Worm (Caenorhabditis elegans) whole organism, L3 larva: ENCODE measurements around the gene affl-2.

Experiments
- R02D3.7 ChIP-seq: fragments of 150-350 bp; optimal IDR thresholded peaks from 2 replicates; lab custom pipeline; 2014; ENCODE audit warnings: missing biosample characterization, missing genetic modification characterization
- aly-2 ChIP-seq: fragments of 150-350 bp; optimal IDR thresholded peaks from 2 replicates; lab custom pipeline; 2014; ENCODE audit warnings: missing biosample characterization, missing genetic modification characterization
- ama-1 ChIP-seq: fragments of 150-350 bp; optimal IDR thresholded peaks from 2 replicates; lab custom pipeline; 2018
- ceh-16 ChIP-seq: sonication (generic microtip); optimal IDR thresholded peaks from 2 replicates; lab custom pipeline; 2017; ENCODE audit warnings: missing biosample characterization, missing genetic modification characterization
- ceh-28 ChIP-seq: fragments of 150-350 bp; optimal IDR thresholded peaks from 2 replicates; lab custom pipeline; 2014; ENCODE audit warnings: missing biosample characterization, missing genetic modification reagents, missing genetic modification characterization
- ceh-82 ChIP-seq: fragments of 150-350 bp; optimal IDR thresholded peaks from 2 replicates; lab custom pipeline; 2014; ENCODE audit warnings: missing biosample characterization, missing genetic modification characterization
- daf-12 ChIP-seq: fragments of 150-350 bp; optimal IDR thresholded peaks from 2 replicates; lab custom pipeline; 2014; ENCODE audit warnings: missing biosample characterization, missing genetic modification reagents, missing genetic modification characterization
- egl-5 ChIP-seq: fragments of 150-350 bp; optimal IDR thresholded peaks from 2 replicates; lab custom pipeline; 2017; ENCODE audit warnings: missing biosample characterization, missing genetic modification reagents, missing genetic modification characterization, inconsistent platforms
- elt-1 ChIP-seq: fragments of 150-350 bp; optimal IDR thresholded peaks from 2 replicates; lab custom pipeline; 2014; ENCODE audit warnings: missing biosample characterization, missing genetic modification characterization
- elt-2 ChIP-seq: sonication (generic microtip); optimal IDR thresholded peaks from 2 replicates; lab custom pipeline; 2016; ENCODE audit warnings: missing genetic modification reagents, mild to moderate bottlenecking, missing genetic modification characterization, missing compliant biosample characterization
- elt-3 ChIP-seq, 3 experiments: fragments of 150-350 bp in 1 of 3; sonication (generic microtip) in 2 of 3; optimal IDR thresholded peaks; 2 replicates in 2 of 3; 4 replicates in 1 of 3; lab custom pipeline; 2014 to 2017; ENCODE audit warnings: missing biosample characterization in 3 of 3, missing genetic modification characterization in 3 of 3
- eor-1 ChIP-seq, 2 experiments: fragments of 150-350 bp; optimal IDR thresholded peaks; 2 replicates each; lab custom pipeline; 2014 to 2018; ENCODE audit warnings: missing biosample characterization in 2 of 2, missing genetic modification characterization in 2 of 2
- fos-1 ChIP-seq: fragments of 150-350 bp; optimal IDR thresholded peaks from 2 replicates; lab custom pipeline; 2014; ENCODE audit warnings: missing biosample characterization, missing genetic modification characterization
- hmg-11 ChIP-seq: sonication (generic microtip); optimal IDR thresholded peaks from 2 replicates; lab custom pipeline; 2016; ENCODE audit warnings: missing genetic modification characterization, missing compliant biosample characterization
- jun-1 ChIP-seq: fragments of 150-350 bp; optimal IDR thresholded peaks from 2 replicates; lab custom pipeline; 2014; ENCODE audit warnings: missing biosample characterization, missing genetic modification reagents, missing genetic modification characterization
- lin-15B ChIP-seq: fragments of 150-350 bp; optimal IDR thresholded peaks from 2 replicates; lab custom pipeline; 2014; ENCODE audit warnings: missing biosample characterization, missing genetic modification characterization
- lin-39 ChIP-seq: fragments of 150-350 bp; optimal IDR thresholded peaks from 2 replicates; lab custom pipeline; 2018; ENCODE audit warnings: missing biosample characterization, missing genetic modification reagents, missing genetic modification characterization
- lsy-12 ChIP-seq: sonication (generic microtip); optimal IDR thresholded peaks from 2 replicates; lab custom pipeline; 2016; ENCODE audit warnings: mild to moderate bottlenecking, missing genetic modification characterization, missing compliant biosample characterization
- mdl-1 ChIP-seq: fragments of 150-350 bp; optimal IDR thresholded peaks from 2 replicates; lab custom pipeline; 2014; ENCODE audit warnings: missing biosample characterization, missing genetic modification characterization
- mml-1 ChIP-seq: fragments of 150-350 bp; sonication (generic microtip); optimal IDR thresholded peaks from 3 replicates; lab custom pipeline; 2014; ENCODE audit warnings: missing biosample characterization, missing genetic modification characterization
- nfya-1 ChIP-seq: sonication (generic microtip); optimal IDR thresholded peaks from 2 replicates; lab custom pipeline; 2017; ENCODE audit warnings: missing genetic modification characterization, mild to moderate bottlenecking, missing compliant biosample characterization, antibody characterized with exemption, moderate library complexity; ENCODE audit not compliant: insufficient read depth
- nhr-11 ChIP-seq: fragments of 150-350 bp; optimal IDR thresholded peaks from 2 replicates; lab custom pipeline; 2014; ENCODE audit warnings: missing biosample characterization, missing genetic modification characterization
- nhr-23 ChIP-seq: fragments of 150-350 bp; optimal IDR thresholded peaks from 2 replicates; lab custom pipeline; 2014; ENCODE audit warnings: missing biosample characterization, missing genetic modification reagents, missing genetic modification characterization
- nhr-237 ChIP-seq: fragments of 150-350 bp; optimal IDR thresholded peaks from 2 replicates; lab custom pipeline; 2014; ENCODE audit warnings: missing biosample characterization, missing genetic modification characterization
- nhr-25 ChIP-seq: sonication (generic microtip); optimal IDR thresholded peaks from 2 replicates; lab custom pipeline; 2017; ENCODE audit warnings: missing biosample characterization, missing genetic modification characterization
- nhr-28 ChIP-seq: fragments of 150-350 bp; optimal IDR thresholded peaks from 2 replicates; lab custom pipeline; 2014; ENCODE audit warnings: missing biosample characterization, missing genetic modification characterization
- nhr-43 ChIP-seq: sonication (generic microtip); optimal IDR thresholded peaks from 2 replicates; lab custom pipeline; 2016; ENCODE audit warnings: mild to moderate bottlenecking, missing genetic modification characterization, missing compliant biosample characterization; ENCODE audit not compliant: poor library complexity, severe bottlenecking
- nhr-67 ChIP-seq: fragments of 150-350 bp; optimal IDR thresholded peaks from 2 replicates; lab custom pipeline; 2014; ENCODE audit warnings: missing biosample characterization, missing genetic modification characterization
- nhr-76 ChIP-seq: fragments of 150-350 bp; sonication (generic microtip); optimal IDR thresholded peaks from 5 replicates; lab custom pipeline; 2014; ENCODE audit warnings: missing biosample characterization, missing genetic modification characterization
- nhr-77 ChIP-seq: fragments of 150-350 bp; optimal IDR thresholded peaks from 2 replicates; lab custom pipeline; 2014; ENCODE audit warnings: missing biosample characterization, missing genetic modification characterization
- pha-4 ChIP-seq: fragments of 150-350 bp; optimal IDR thresholded peaks from 2 replicates; lab custom pipeline; 2014; ENCODE audit warnings: missing biosample characterization, missing genetic modification reagents, missing genetic modification characterization
- pqm-1 ChIP-seq: fragments of 150-350 bp; optimal IDR thresholded peaks from 2 replicates; lab custom pipeline; 2017; ENCODE audit warnings: missing biosample characterization, missing genetic modification characterization, inconsistent platforms
- sea-2 ChIP-seq: fragments of 150-350 bp; sonication (generic microtip); optimal IDR thresholded peaks from 4 replicates; lab custom pipeline; 2014; ENCODE audit warnings: missing biosample characterization, missing genetic modification reagents, missing genetic modification characterization
- skn-1 ChIP-seq: fragments of 150-350 bp; optimal IDR thresholded peaks from 2 replicates; lab custom pipeline; 2014; ENCODE audit warnings: missing biosample characterization, missing genetic modification characterization
- tbx-2 ChIP-seq: sonication (generic microtip); optimal IDR thresholded peaks from 2 replicates; lab custom pipeline; 2016; ENCODE audit warnings: mild to moderate bottlenecking, missing genetic modification characterization, missing compliant biosample characterization
- unc-39 ChIP-seq: sonication (generic microtip); optimal IDR thresholded peaks from 4 replicates; lab custom pipeline; 2017; ENCODE audit warnings: missing biosample characterization, missing genetic modification characterization
- unc-62 ChIP-seq: fragments of 150-350 bp; sonication (generic microtip); optimal IDR thresholded peaks from 4 replicates; lab custom pipeline; 2014; ENCODE audit warnings: missing biosample characterization, missing genetic modification reagents, missing genetic modification characterization
- zag-1 ChIP-seq: fragments of 150-350 bp; optimal IDR thresholded peaks from 2 replicates; lab custom pipeline; 2014; ENCODE audit warnings: missing biosample characterization, missing genetic modification characterization

The affl-2 gene

DNA sequence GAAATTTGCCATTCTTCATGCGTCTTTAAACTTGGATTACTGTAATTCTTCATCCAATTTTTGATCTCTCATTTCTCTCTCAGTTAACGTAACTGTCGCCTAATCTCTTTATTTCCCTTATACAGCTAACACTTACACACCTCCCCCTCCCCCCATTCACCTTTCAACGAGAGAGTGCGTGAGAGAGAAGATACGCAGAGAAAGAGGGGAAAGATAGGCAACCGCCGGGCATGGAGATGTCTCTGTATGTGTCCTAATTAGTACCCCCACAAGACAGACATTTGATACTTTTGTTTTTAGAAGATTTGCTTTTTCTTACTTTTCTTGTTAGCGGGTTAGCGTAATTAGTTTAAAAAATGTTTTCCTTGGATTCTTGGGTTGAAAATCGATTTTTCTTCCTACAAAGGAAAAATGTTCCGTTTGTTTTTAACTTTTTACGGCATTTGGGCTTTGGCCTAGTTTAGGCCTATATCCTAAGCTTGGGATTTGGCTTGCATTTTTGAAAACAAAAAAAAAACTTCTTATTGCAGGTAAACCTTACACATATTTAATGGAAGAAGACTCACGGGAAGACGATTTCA is at the start of gene affl-2:
Gene affl-2, plus strand, starts transcription at position 531 of the 581 bp plus-strand sequence.
- TF ChIP-seq unc-39 (tag; lab: Kevin White, UChicago) (no peak), nhr-67 (tag; lab: Kevin White, UChicago) (no peak), nhr-23 (tag; lab: Kevin White, UChicago) (peak; percentile 63), fos-1 (tag; lab: Kevin White, UChicago) (no peak), zag-1 (tag; lab: Kevin White, UChicago) (no peak), ceh-82 (tag; lab: Kevin White, UChicago) (no peak), sea-2 (GFP tag; lab: Kevin White, UChicago) (peak; percentile 8), ama-1 (no peak), elt-2 (tag; lab: Kevin White, UChicago) (no peak), elt-3 (tag; optimal IDR thresholded peaks at IDR 0.05; lab: Kevin White, UChicago) (no peak), lin-39 (tag; lab: Kevin White, UChicago) (no peak), ceh-16 (no peak), eor-1 (tag; optimal IDR thresholded peaks at IDR 0.05; lab: Kevin White, UChicago) (no peak), nhr-237 (tag; lab: Kevin White, UChicago) (no peak), mml-1 (tag; lab: Kevin White, UChicago) (no peak), nhr-25 (tag; lab: Kevin White, UChicago) (peak; percentile 47), lsy-12 (no peak), nfya-1 (tag; lab: Kevin White, UChicago) (no peak), egl-5 (no peak), nhr-11 (no peak), lin-15B (no peak), daf-12 (tag; lab: Kevin White, UChicago) (no peak), hmg-11 (peak; percentile 40), nhr-43 (tag; lab: Kevin White, UChicago) (no peak), skn-1 (no peak), R02D3.7 (tag; lab: Kevin White, UChicago) (no peak), pha-4 (tag; lab: Kevin White, UChicago) (no peak), mdl-1 (tag; lab: Kevin White, UChicago) (no peak), aly-2 (tag; lab: Kevin White, UChicago) (no peak), nhr-76 (tag; lab: Kevin White, UChicago) (no peak), unc-62 (GFP tag; lab: Kevin White, UChicago) (no peak), nhr-28 (tag; lab: Kevin White, UChicago) (no peak)

DNA sequence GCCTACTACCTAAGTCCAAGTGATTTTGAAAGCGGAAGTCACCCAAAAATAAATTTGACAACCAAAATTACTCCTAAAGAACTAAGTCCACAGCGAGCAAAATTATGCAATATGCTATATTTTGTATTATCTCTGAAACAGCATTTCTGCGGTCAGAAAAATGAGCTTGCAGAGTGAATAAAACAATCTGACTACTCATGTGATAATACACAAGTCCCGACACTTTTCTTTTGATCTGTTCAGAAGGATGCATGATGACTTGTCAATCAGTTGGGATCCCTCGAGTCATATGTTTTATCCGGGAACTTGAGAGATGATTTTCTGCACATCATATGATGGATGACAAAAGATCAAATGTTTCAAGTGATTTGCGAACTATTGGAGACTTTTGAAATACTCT is 49.6 kb upstream of the affl-2 start:
- TF ChIP-seq pqm-1 = no peak
- no peak for TF ChIP-seq sea-2 (GFP tag; lab: Kevin White, UChicago)
- no peak for TF ChIP-seq nhr-11
- no peak for TF ChIP-seq unc-62 (GFP tag; lab: Kevin White, UChicago)
- no peak for TF ChIP-seq nfya-1 (tag; lab: Kevin White, UChicago)
- no peak for TF ChIP-seq elt-1 (tag; lab: Kevin White, UChicago)
- TF ChIP-seq jun-1 = no peak
- TF ChIP-seq nhr-25 (tag; lab: Kevin White, UChicago) = no peak

DNA sequence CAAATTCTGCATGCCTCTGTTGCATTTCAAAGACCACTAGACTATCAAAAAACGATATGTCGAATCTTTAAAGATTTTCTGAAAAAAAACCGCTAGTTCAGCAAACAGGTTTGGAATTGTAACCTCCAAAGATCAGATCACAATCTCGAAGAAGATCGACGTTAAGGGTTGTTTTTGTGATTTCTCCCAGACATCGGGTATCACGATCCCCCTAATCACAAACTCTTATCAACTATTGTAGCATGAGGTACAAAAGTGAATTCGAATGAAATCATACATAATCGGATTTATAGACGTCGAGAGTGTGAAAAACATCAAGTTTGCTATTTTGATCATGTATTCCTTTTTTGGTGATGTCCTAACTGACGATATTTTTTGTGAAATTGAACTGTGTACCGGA is 33.8 kb upstream of the affl-2 start:
- TF ChIP-seq nhr-77 (no peak), unc-62 (GFP tag; lab: Kevin White, UChicago) (no peak), jun-1 (no peak), lin-39 (tag; lab: Kevin White, UChicago) (no peak), R02D3.7 (tag; lab: Kevin White, UChicago) (no peak), nhr-67 (tag; lab: Kevin White, UChicago) (no peak), ceh-28 (tag; lab: Kevin White, UChicago) (no peak), unc-39 (tag; lab: Kevin White, UChicago) (no peak), ceh-82 (tag; lab: Kevin White, UChicago) (no peak), nhr-237 (tag; lab: Kevin White, UChicago) (no peak), tbx-2 (tag; lab: Kevin White, UChicago) (no peak)
